Fruit fly (Drosophila melanogaster) whole organism, adult: ENCODE results near the gene dpr20.

Experiments used
- CG11617 ChIP-seq: fragments of 200-800 bp; sonication (Bioruptor generic); optimal IDR thresholded peaks from 2 replicates; lab custom pipeline; 2017; ENCODE audit warnings: mild to moderate bottlenecking, missing biosample characterization, missing genetic modification reagents, missing genetic modification characterization
- CG12768 ChIP-seq: fragments of 200-800 bp; sonication (Bioruptor generic); optimal IDR thresholded peaks from 2 replicates; lab custom pipeline; 2017; ENCODE audit warnings: missing biosample characterization, missing genetic modification characterization, mild to moderate bottlenecking, moderate library complexity, missing genetic modification reagents
- CG14711 ChIP-seq: fragments of 200-800 bp; sonication (Bioruptor generic); optimal IDR thresholded peaks from 2 replicates; lab custom pipeline; 2018; ENCODE audit warnings: missing biosample characterization, mild to moderate bottlenecking, missing genetic modification characterization, moderate library complexity
- CG1620 ChIP-seq: fragments of 200-800 bp; sonication (Bioruptor generic); optimal IDR thresholded peaks from 2 replicates; lab custom pipeline; 2016; ENCODE audit warnings: missing biosample characterization, missing genetic modification characterization
- CG33017 ChIP-seq: fragments of 200-800 bp; sonication (Bioruptor generic); optimal IDR thresholded peaks from 2 replicates; lab custom pipeline; 2018; ENCODE audit warnings: missing biosample characterization, mild to moderate bottlenecking, missing genetic modification characterization, moderate library complexity
- CG5204 ChIP-seq: fragments of 200-800 bp; sonication (Bioruptor generic); optimal IDR thresholded peaks from 2 replicates; lab custom pipeline; 2016; ENCODE audit warnings: missing biosample characterization, missing genetic modification characterization
- CG7045 ChIP-seq: fragments of 200-800 bp; sonication (Bioruptor generic); optimal IDR thresholded peaks from 2 replicates; lab custom pipeline; 2017; ENCODE audit warnings: missing biosample characterization, mild to moderate bottlenecking, missing genetic modification characterization
- CG7101 ChIP-seq: fragments of 200-800 bp; sonication (Bioruptor generic); optimal IDR thresholded peaks from 2 replicates; lab custom pipeline; 2018; ENCODE audit warnings: missing biosample characterization, mild to moderate bottlenecking, missing genetic modification characterization, moderate library complexity
- Clk ChIP-seq: fragments of 200-800 bp; sonication (Bioruptor generic); optimal IDR thresholded peaks from 2 replicates; lab custom pipeline; 2017; ENCODE audit warnings: missing biosample characterization, missing genetic modification characterization
- Crg-1 ChIP-seq: fragments of 200-800 bp; sonication (Bioruptor generic); optimal IDR thresholded peaks from 2 replicates; lab custom pipeline; 2016; ENCODE audit warnings: missing biosample characterization, missing genetic modification characterization
- Hr96 ChIP-seq: fragments of 200-800 bp; sonication (Bioruptor generic); optimal IDR thresholded peaks from 2 replicates; lab custom pipeline; 2016; ENCODE audit warnings: missing biosample characterization, missing genetic modification characterization
- Mnt ChIP-seq: fragments of 200-800 bp; sonication (Bioruptor generic); optimal IDR thresholded peaks from 2 replicates; lab custom pipeline; 2016; ENCODE audit warnings: missing biosample characterization, mild to moderate bottlenecking, missing genetic modification characterization
- bab1 ChIP-seq: fragments of 200-800 bp; sonication (Bioruptor generic); optimal IDR thresholded peaks from 3 replicates; lab custom pipeline; 2019; ENCODE audit warnings: missing biosample characterization, mild to moderate bottlenecking, missing genetic modification characterization, moderate library complexity
- cic ChIP-seq: fragments of 200-800 bp; sonication (Bioruptor generic); optimal IDR thresholded peaks from 2 replicates; lab custom pipeline; 2017; ENCODE audit warnings: missing biosample characterization, mild to moderate bottlenecking, missing genetic modification characterization, moderate library complexity
- cnc ChIP-seq, 2 experiments: fragments of >200 bp; optimal IDR thresholded peaks; 2 replicates each; lab custom pipeline; 2017
- kay ChIP-seq: fragments of 200-800 bp; sonication (Bioruptor generic); peaks from one replicate; lab custom pipeline; 2016; ENCODE audit warnings: missing biosample characterization, missing genetic modification characterization, borderline replicate concordance
- ovo ChIP-seq: fragments of 200-800 bp; sonication (Bioruptor generic); optimal IDR thresholded peaks from 2 replicates; lab custom pipeline; 2016; ENCODE audit warnings: missing biosample characterization, missing genetic modification characterization
- pad ChIP-seq: fragments of 200-800 bp; sonication (Bioruptor generic); optimal IDR thresholded peaks from 3 replicates; lab custom pipeline; 2017; ENCODE audit warnings: missing biosample characterization, missing genetic modification characterization, mild to moderate bottlenecking, moderate library complexity, missing genetic modification reagents
- tj ChIP-seq: fragments of 200-800 bp; sonication (Bioruptor generic); optimal IDR thresholded peaks from 3 replicates; lab custom pipeline; 2017; ENCODE audit warnings: missing biosample characterization, mild to moderate bottlenecking, missing genetic modification characterization, moderate library complexity
- toe ChIP-seq: fragments of 200-800 bp; sonication (Bioruptor generic); optimal IDR thresholded peaks from 2 replicates; lab custom pipeline; 2016; ENCODE audit warnings: missing biosample characterization, missing genetic modification characterization

Gene dpr20

DNA sequence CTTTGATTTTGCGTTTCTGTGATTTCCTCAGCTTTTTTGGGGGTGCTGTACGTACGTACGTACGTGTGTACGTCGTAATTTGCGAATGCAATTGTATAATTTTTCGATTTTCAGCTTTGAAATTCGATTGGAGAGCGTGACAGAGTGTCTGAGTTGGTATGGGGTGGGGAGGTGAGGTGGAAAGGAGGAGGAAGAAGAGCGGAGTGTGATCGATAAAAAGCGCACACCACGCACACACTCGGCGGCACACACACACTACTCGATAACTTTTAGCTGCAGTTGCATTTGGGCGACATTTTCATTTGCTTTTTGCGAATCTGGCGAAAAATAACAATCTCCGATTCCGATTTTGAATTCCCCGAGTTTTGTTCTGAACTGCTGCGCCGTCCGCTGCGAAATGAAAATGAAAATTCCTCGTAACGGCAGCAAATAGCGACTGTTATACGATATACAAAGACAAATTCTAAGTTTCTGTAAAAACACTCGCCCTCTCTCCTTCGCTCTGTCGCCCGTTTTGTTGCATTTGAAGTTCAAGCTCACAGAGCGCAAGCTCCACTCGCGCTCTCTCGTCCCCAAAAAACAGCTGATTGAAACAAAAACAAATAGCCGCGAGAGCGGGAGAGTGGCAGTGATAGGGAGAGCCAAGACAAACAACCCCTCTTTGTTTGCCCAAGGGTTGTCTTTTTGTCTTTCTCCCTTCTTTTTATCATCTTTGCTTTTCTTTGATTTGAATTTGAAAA, 24.6 kb upstream of the dpr20 start, which contains the start of gene CG13907:
Gene CG13907, minus strand, starts transcription at position 518 of the 740 bp plus-strand sequence.
- TF ChIP-seq bab1 (peak; percentile 35), cic (peak; percentile 46), CG5204 (GFP tag; lab: Kevin White, UChicago) (no peak), Mnt (peak; percentile 57), ovo (GFP tag; lab: Kevin White, UChicago) (peak; percentile 36), kay (GFP tag; lab: Kevin White, UChicago) (no peak), CG14711 (tag; lab: Kevin White, UChicago) (no peak), pad (GFP tag; lab: Kevin White, UChicago) (peak; percentile 10), CG33017 (tag; lab: Kevin White, UChicago) (peak; percentile 40), toe (peak; percentile 17), CG7045 (GFP tag; lab: Kevin White, UChicago) (peak; percentile 28), CG7101 (tag; lab: Kevin White, UChicago) (peak; percentile 35), CG12768 (peak; percentile 59), Hr96 (GFP tag; lab: Kevin White, UChicago) (no peak), Crg-1 (GFP tag; lab: Kevin White, UChicago) (peak; percentile 16), CG1620 (peak; percentile 32), cnc (optimal IDR thresholded peaks at IDR 0.05; lab: Kevin White, UChicago) (no peak), tj (peak; percentile 92), CG11617 (GFP tag; lab: Kevin White, UChicago) (peak; percentile 13), Clk (GFP tag; lab: Kevin White, UChicago) (peak; percentile 56)

dm6 chr3L:880851-881250, 23.8 kb upstream of the dpr20 start:
- TF ChIP-seq ovo (GFP tag; lab: Kevin White, UChicago) (no peak), Hr96 (GFP tag; lab: Kevin White, UChicago) (peak; percentile 10), kay (GFP tag; lab: Kevin White, UChicago) (no peak), Crg-1 (GFP tag; lab: Kevin White, UChicago) (no peak), toe (no peak), Clk (GFP tag; lab: Kevin White, UChicago) (no peak), cic (no peak), CG12768 (no peak), Mnt (peak; percentile 21), CG7045 (GFP tag; lab: Kevin White, UChicago) (no peak), CG7101 (tag; lab: Kevin White, UChicago) (no peak), CG1620 (peak; percentile 16), tj (no peak), CG14711 (tag; lab: Kevin White, UChicago) (no peak), cnc (optimal IDR thresholded peaks at IDR 0.05; lab: Kevin White, UChicago) (no peak), pad (GFP tag; lab: Kevin White, UChicago) (no peak), bab1 (peak; percentile 44), CG33017 (tag; lab: Kevin White, UChicago) (no peak), CG5204 (GFP tag; lab: Kevin White, UChicago) (no peak), CG11617 (GFP tag; lab: Kevin White, UChicago) (no peak)

DNA sequence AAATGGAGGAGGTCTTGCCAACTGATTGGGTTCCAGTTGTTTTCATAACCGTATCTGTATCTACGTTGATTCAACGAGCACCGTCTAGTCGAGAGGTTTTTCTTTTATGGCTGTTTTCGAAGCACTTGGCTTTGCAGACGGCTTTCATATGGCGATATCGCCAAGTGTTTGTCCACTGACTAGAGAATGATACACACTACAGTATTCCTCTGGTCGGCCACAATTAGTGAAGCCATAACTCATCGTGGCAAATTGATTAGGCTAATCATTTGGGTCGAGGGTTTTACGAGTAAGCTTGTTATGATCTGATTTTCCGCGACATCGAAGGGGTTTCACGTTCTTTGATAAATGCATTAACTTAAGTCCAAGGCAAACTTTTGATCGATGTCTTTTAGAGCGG, 19.6 kb upstream of the dpr20 start:
- no peak for TF ChIP-seq Crg-1 (GFP tag; lab: Kevin White, UChicago)
- no peak for TF ChIP-seq Hr96 (GFP tag; lab: Kevin White, UChicago)
- TF ChIP-seq CG7045 (GFP tag; lab: Kevin White, UChicago) = no peak
- TF ChIP-seq ovo (GFP tag; lab: Kevin White, UChicago) = no peak
- no peak for TF ChIP-seq cnc (optimal IDR thresholded peaks at IDR 0.05; lab: Kevin White, UChicago)
- TF ChIP-seq CG14711 (tag; lab: Kevin White, UChicago) = no peak
- no peak for TF ChIP-seq bab1
- TF ChIP-seq CG33017 (tag; lab: Kevin White, UChicago) = no peak
- no peak for TF ChIP-seq Clk (GFP tag; lab: Kevin White, UChicago)
- peak; percentile 27 for TF ChIP-seq kay (GFP tag; lab: Kevin White, UChicago)
- peak; percentile 87 for TF ChIP-seq cic
- TF ChIP-seq CG12768 = peak; percentile 48

DNA sequence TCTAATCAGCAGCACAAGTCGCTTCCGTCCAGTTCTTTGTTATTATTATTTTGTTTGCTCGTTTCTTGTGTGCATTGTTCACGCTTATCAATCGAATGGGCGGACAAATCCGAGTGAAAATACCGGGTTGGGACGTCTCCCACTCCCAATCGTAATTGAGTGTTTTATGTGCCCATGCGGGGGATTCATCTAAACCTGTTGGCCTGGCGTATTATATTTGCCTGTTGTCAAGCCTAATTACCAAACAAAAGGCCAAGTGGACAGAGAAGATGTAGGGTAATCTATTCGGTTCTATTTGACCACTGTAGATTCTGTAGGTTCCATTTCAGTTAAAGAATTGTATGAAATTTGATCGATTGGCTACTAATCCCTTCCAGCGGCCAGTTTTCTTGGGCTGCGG, 19.0 kb upstream of the dpr20 start:
- no peak for TF ChIP-seq Clk (GFP tag; lab: Kevin White, UChicago)

- TF ChIP-seq CG7045 (GFP tag; lab: Kevin White, UChicago) (no peak), Mnt (no peak), bab1 (peak; percentile 25), CG7101 (tag; lab: Kevin White, UChicago) (no peak), tj (peak; percentile 92), pad (GFP tag; lab: Kevin White, UChicago) (no peak), Crg-1 (GFP tag; lab: Kevin White, UChicago) (no peak), CG12768 (no peak), CG1620 (no peak), CG5204 (GFP tag; lab: Kevin White, UChicago) (no peak), CG33017 (tag; lab: Kevin White, UChicago) (no peak), toe (no peak), CG11617 (GFP tag; lab: Kevin White, UChicago) (no peak), kay (GFP tag; lab: Kevin White, UChicago) (peak; percentile 47), ovo (GFP tag; lab: Kevin White, UChicago) (no peak), cic (no peak), Hr96 (GFP tag; lab: Kevin White, UChicago) (no peak), CG14711 (tag; lab: Kevin White, UChicago) (peak; percentile 59), Clk (GFP tag; lab: Kevin White, UChicago) (no peak), cnc (optimal IDR thresholded peaks at IDR 0.05; lab: Kevin White, UChicago) (no peak)
Measured at dm6 chr3L:875416-876011, 18.5 kb upstream of the dpr20 start.
